Worm (Caenorhabditis elegans): Measurements from ENCODE around the gene srt-12.

Gene srt-12

DNA sequence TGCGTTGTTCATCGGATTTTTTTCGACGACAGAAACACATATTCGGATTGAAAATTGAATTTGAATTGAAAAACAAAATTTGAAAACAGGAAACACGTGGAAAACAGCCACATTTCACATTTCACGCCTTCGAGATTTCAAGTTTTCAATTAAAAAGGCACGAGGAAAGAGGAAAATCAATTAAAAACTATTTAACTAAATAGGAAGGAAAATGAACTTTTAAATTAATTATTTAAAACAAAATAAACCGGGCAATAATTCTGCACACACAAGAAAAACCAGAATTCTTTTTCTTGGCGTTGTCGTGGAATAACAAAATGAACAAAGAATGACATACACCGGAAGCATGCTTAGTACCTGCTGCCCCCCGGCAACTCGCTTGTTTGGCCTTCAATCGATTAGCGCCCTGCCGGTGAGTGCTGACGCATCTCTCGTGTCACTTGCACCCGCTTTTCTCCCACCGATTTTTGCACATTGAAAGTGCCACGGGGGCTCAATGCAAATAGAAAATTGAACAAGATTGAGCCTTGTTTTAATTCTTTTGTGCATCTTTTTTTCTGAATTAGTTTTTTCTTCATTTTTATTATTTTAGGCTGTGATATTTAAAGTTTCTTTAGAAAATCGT lies 47.6 kb downstream of the srt-12 start, which contains the start of gene Y45G5AM.9 (continued):
- TF ChIP-seq mep-1 (tag; optimal IDR thresholded peaks at IDR 0.05): peak; percentile 80
- no peak for TF ChIP-seq pqm-1 (tag; optimal IDR thresholded peaks at IDR 0.05)
- TF ChIP-seq F16B12.6 (tag; optimal IDR thresholded peaks at IDR 0.05): peak; percentile 56
- no peak for TF ChIP-seq ama-1 (optimal IDR thresholded peaks at IDR 0.05)
- TF ChIP-seq nhr-84 (tag; optimal IDR thresholded peaks at IDR 0.05): no peak
- no peak for TF ChIP-seq lir-3 (tag; optimal IDR thresholded peaks at IDR 0.05; ENCODE audit: poor library complexity)
- peak; percentile 19 for TF ChIP-seq pag-3 (tag; optimal IDR thresholded peaks at IDR 0.05; ENCODE audit: borderline replicate concordance, insufficient read depth)
- TF ChIP-seq vab-15 (tag; optimal IDR thresholded peaks at IDR 0.05): no peak
- peak; percentile 82 for TF ChIP-seq nhr-20 (tag; optimal IDR thresholded peaks at IDR 0.05)
- TF ChIP-seq lin-39 (tag; optimal IDR thresholded peaks at IDR 0.05): peak; percentile 29
- TF ChIP-seq nhr-90 (tag; optimal IDR thresholded peaks at IDR 0.05; ENCODE audit: poor library complexity): peak; percentile 87
- TF ChIP-seq grh-1 (GFP tag; IDR thresholded peaks at IDR 0.05): peak; percentile 79
- TF ChIP-seq blmp-1 (tag; optimal IDR thresholded peaks at IDR 0.05): peak; percentile 43
- no peak for TF ChIP-seq tlp-1 (tag; optimal IDR thresholded peaks at IDR 0.05)
- peak; percentile 14 for TF ChIP-seq lin-15B (tag; optimal IDR thresholded peaks at IDR 0.05)
- TF ChIP-seq hlh-17 (GFP tag; optimal IDR thresholded peaks at IDR 0.05; ENCODE audit: borderline replicate concordance): no peak
- TF ChIP-seq nhr-11 (tag; optimal IDR thresholded peaks at IDR 0.05): peak; percentile 9
- TF ChIP-seq nhr-28 (tag; optimal IDR thresholded peaks at IDR 0.05): no peak
- TF ChIP-seq skn-1 (tag; optimal IDR thresholded peaks at IDR 0.05): peak; percentile 67
- peak; percentile 83 for TF ChIP-seq nhr-77 (tag; optimal IDR thresholded peaks at IDR 0.05)
- TF ChIP-seq ceh-8 (GFP tag; optimal IDR thresholded peaks at IDR 0.05): peak; percentile 19
- TF ChIP-seq nhr-85 (tag): peak; percentile 88
- no peak for TF ChIP-seq sptf-1 (tag; optimal IDR thresholded peaks at IDR 0.05)
- no peak for TF ChIP-seq nhr-76 (tag; optimal IDR thresholded peaks at IDR 0.05)
- TF ChIP-seq egl-27 (tag; optimal IDR thresholded peaks at IDR 0.05): no peak
- 0 out of 2 replicates have a peak, but pooled peaks have one; percentile 26 for TF ChIP-seq mab-9 (GFP tag; IDR thresholded peaks at IDR 0.05)
- peak; percentile 67 to 93 (median 78) for TF ChIP-seq ceh-82 (tag; optimal IDR thresholded peaks at IDR 0.05)
- TF ChIP-seq nhr-71 (tag; optimal IDR thresholded peaks at IDR 0.05): peak; percentile 90
- TF ChIP-seq C34B4.2 (tag; optimal IDR thresholded peaks at IDR 0.05): no peak
- TF ChIP-seq unc-130 (tag; optimal IDR thresholded peaks at IDR 0.05): peak; percentile 53
- no peak for TF ChIP-seq sup-37 (GFP tag; optimal IDR thresholded peaks at IDR 0.05)
- TF ChIP-seq dpl-1 (GFP tag; optimal IDR thresholded peaks at IDR 0.05): peak; percentile 76 to 83 (median 82)
- peak; percentile 87 for TF ChIP-seq snu-23 (GFP tag; optimal IDR thresholded peaks at IDR 0.05)
- TF ChIP-seq ces-1 (GFP tag; optimal IDR thresholded peaks at IDR 0.05): no peak
- TF ChIP-seq nhr-237 (tag; optimal IDR thresholded peaks at IDR 0.05): no peak
- TF ChIP-seq isw-1 (GFP tag; IDR thresholded peaks at IDR 0.05): peak; percentile 70
- TF ChIP-seq ets-5 (GFP tag; IDR thresholded peaks at IDR 0.05): no peak
- no peak for TF ChIP-seq ceh-90 (tag; optimal IDR thresholded peaks at IDR 0.05)
- TF ChIP-seq aha-1 (tag; optimal IDR thresholded peaks at IDR 0.05): peak; percentile 48
- TF ChIP-seq sox-4 (tag; optimal IDR thresholded peaks at IDR 0.05): peak; percentile 54
- no peak for TF ChIP-seq nhr-12 (tag; optimal IDR thresholded peaks at IDR 0.05)
- peak; percentile 87 for TF ChIP-seq tbx-2 (tag; optimal IDR thresholded peaks at IDR 0.05)
- TF ChIP-seq zip-4 (GFP tag; optimal IDR thresholded peaks at IDR 0.05): peak; percentile 59
- no peak for TF ChIP-seq alr-1 (tag; optimal IDR thresholded peaks at IDR 0.05; ENCODE audit: borderline replicate concordance)
- TF ChIP-seq mef-2 (tag; optimal IDR thresholded peaks at IDR 0.05): no peak
- no peak for TF ChIP-seq Y116A8C.19 (tag; optimal IDR thresholded peaks at IDR 0.05; ENCODE audit: borderline replicate concordance)
- peak; percentile 77 for TF ChIP-seq nhr-19 (GFP tag; conservative IDR thresholded peaks at IDR 0.05)
- TF ChIP-seq hlh-4 (tag; optimal IDR thresholded peaks at IDR 0.05): no peak
- TF ChIP-seq C16A3.4 (tag; optimal IDR thresholded peaks at IDR 0.05): peak; percentile 88
- TF ChIP-seq rnt-1 (tag; optimal IDR thresholded peaks at IDR 0.05): peak; percentile 94
- peak in 1 of 2 experiments; percentile 77 for TF ChIP-seq mdl-1 (tag; optimal IDR thresholded peaks at IDR 0.05)
- TF ChIP-seq irx-1 (tag; optimal IDR thresholded peaks at IDR 0.05): peak; percentile 73
